Worm (Caenorhabditis elegans) whole organism, young adult: ENCODE measurements around the gene K10H10.6.
A peak's percentile ranks its signal among the peaks of the same experiment; 100 is the strongest.

Experiments
- F10E7.11 ChIP-seq: sonication (generic microtip); optimal IDR thresholded peaks from 2 replicates; lab custom pipeline; 2017; ENCODE audit warnings: mild to moderate bottlenecking, missing genetic modification characterization, moderate library complexity, missing compliant biosample characterization
- cebp-1 ChIP-seq, 2 experiments: fragments of 200-800 bp in 1 of 2; sonication (Bioruptor generic) in 1 of 2; sonication (generic microtip) in 1 of 2; IDR thresholded peaks in 1 of 2; optimal IDR thresholded peaks in 1 of 2; 2 replicates each; pipeline versions ENCODE4 v1.3.6 to Lab custom; 2017 to 2022; ENCODE audit warnings: missing compliant biosample characterization in 2 of 2, missing genetic modification characterization in 2 of 2, mild to moderate bottlenecking in 1 of 2, missing genetic modification reagents in 1 of 2, moderate library complexity in 1 of 2
- him-1 ChIP-seq: sonication (generic microtip); optimal IDR thresholded peaks from 2 replicates; lab custom pipeline; 2016; ENCODE audit warnings: missing genotype, missing genetic modification reagents, missing genetic modification characterization, missing compliant biosample characterization
- nhr-179 ChIP-seq: sonication (generic microtip); optimal IDR thresholded peaks from 2 replicates; lab custom pipeline; 2016; ENCODE audit warnings: mild to moderate bottlenecking, missing genetic modification characterization, missing compliant biosample characterization
- rec-8 ChIP-seq, 2 experiments: sonication (generic microtip); optimal IDR thresholded peaks; 2 replicates each; lab custom pipeline; 2016; ENCODE audit warnings: mild to moderate bottlenecking in 2 of 2, missing genetic modification characterization in 2 of 2, missing genetic modification reagents in 2 of 2, missing genotype in 2 of 2, missing biosample characterization in 1 of 2, missing compliant biosample characterization in 1 of 2, moderate library complexity in 1 of 2
- repo-1 ChIP-seq: sonication (generic microtip); optimal IDR thresholded peaks from 2 replicates; lab custom pipeline; 2017; ENCODE audit warnings: mild to moderate bottlenecking, missing genetic modification characterization, missing compliant biosample characterization

- TF ChIP-seq rec-8 (tag; optimal IDR thresholded peaks at IDR 0.05; lab: Kevin White, UChicago): peak; percentile 86 to 91
- peak; percentile 95 for TF ChIP-seq him-1 (tag; lab: Kevin White, UChicago)
- peak; percentile 70 for TF ChIP-seq F10E7.11 (tag; lab: Kevin White, UChicago)
- peak; percentile 88 for TF ChIP-seq repo-1 (tag; lab: Kevin White, UChicago)
- TF ChIP-seq cebp-1 (GFP tag; IDR thresholded peaks at IDR 0.05; lab: Robert Waterston, UW): peak; percentile 47; the same call in 1 of the 2 replicates
- peak; percentile 85 for TF ChIP-seq cebp-1 (tag; optimal IDR thresholded peaks at IDR 0.05; lab: Kevin White, UChicago)
- TF ChIP-seq nhr-179 (tag; lab: Kevin White, UChicago): no peak
Measured at ce11 chrII:14496809-14497208, 6.3 kb upstream of the K10H10.6 start.
